Fruit fly (Drosophila melanogaster): Measurements from ENCODE around the gene CG15211.

dm6 chrX:10745590-10745953, 26.8 kb upstream of the CG15211 start:
- TF ChIP-seq h (optimal IDR thresholded peaks at IDR 0.05), result no peak
- no peak for TF ChIP-seq psq (optimal IDR thresholded peaks at IDR 0.05)

Data from Kc167 (cell line).